Worm (Caenorhabditis elegans) whole organism, L2 larva: ENCODE data around the gene rin-1.

Source experiments
- aly-2 ChIP-seq: fragments of 150-350 bp; optimal IDR thresholded peaks from 2 replicates; lab custom pipeline; 2014; ENCODE audit warnings: missing biosample characterization, missing genetic modification characterization
- blmp-1 ChIP-seq: sonication (generic microtip); optimal IDR thresholded peaks from 2 replicates; lab custom pipeline; 2017; ENCODE audit warnings: missing genetic modification characterization, mild to moderate bottlenecking, missing compliant biosample characterization, antibody characterized with exemption, moderate library complexity; ENCODE audit not compliant: insufficient read depth
- egl-27 ChIP-seq: sonication (generic microtip); optimal IDR thresholded peaks from 3 replicates; lab custom pipeline; 2017; ENCODE audit warnings: missing biosample characterization, missing genetic modification reagents, missing genetic modification characterization
- elt-1 ChIP-seq: fragments of 150-350 bp; optimal IDR thresholded peaks from 2 replicates; lab custom pipeline; 2014; ENCODE audit warnings: missing biosample characterization, missing genetic modification characterization
- elt-3 ChIP-seq: sonication (generic microtip); optimal IDR thresholded peaks from 2 replicates; lab custom pipeline; 2017; ENCODE audit warnings: missing biosample characterization, missing genetic modification characterization
- lin-39 ChIP-seq: fragments of 150-350 bp; optimal IDR thresholded peaks from 2 replicates; lab custom pipeline; 2014; ENCODE audit warnings: missing biosample characterization, missing genetic modification reagents, missing genetic modification characterization
- nhr-21 ChIP-seq: fragments of 150-350 bp; optimal IDR thresholded peaks from 2 replicates; lab custom pipeline; 2014; ENCODE audit warnings: missing biosample characterization, missing genetic modification characterization
- nhr-237 ChIP-seq: fragments of 150-350 bp; optimal IDR thresholded peaks from 2 replicates; lab custom pipeline; 2014; ENCODE audit warnings: missing biosample characterization, missing genetic modification characterization
- ztf-11 ChIP-seq: sonication (generic microtip); optimal IDR thresholded peaks from 2 replicates; lab custom pipeline; 2017; ENCODE audit warnings: missing biosample characterization, missing genetic modification characterization

ce11 chrV:14838130-14838529 lies 22.7 kb upstream of the rin-1 start:
- TF ChIP-seq elt-1 (no peak), ztf-11 (no peak), elt-3 (no peak), blmp-1 (no peak), egl-27 (tag; lab: Kevin White, UChicago) (no peak), aly-2 (no peak), nhr-21 (tag; lab: Kevin White, UChicago) (no peak), lin-39 (tag; lab: Kevin White, UChicago) (no peak), nhr-237 (tag; lab: Kevin White, UChicago) (no peak)
